Worm (Caenorhabditis elegans) whole organism, late embryonic: ENCODE measurements around the gene sel-1.

ENCODE experiments used
- K09A11.1 ChIP-seq: sonication (generic microtip); optimal IDR thresholded peaks from 2 replicates; lab custom pipeline; 2017; ENCODE audit warnings: antibody characterized with exemption, mild to moderate bottlenecking, missing genetic modification characterization, missing compliant biosample characterization; ENCODE audit not compliant: insufficient read depth
- ama-1 ChIP-seq: fragments of 150-350 bp; optimal IDR thresholded peaks from 2 replicates; lab custom pipeline; 2014
- elt-2 ChIP-seq: sonication (generic microtip); optimal IDR thresholded peaks from 2 replicates; lab custom pipeline; 2016; ENCODE audit warnings: missing genetic modification reagents, missing genetic modification characterization, missing compliant biosample characterization
- elt-4 ChIP-seq: sonication (generic microtip); optimal IDR thresholded peaks from 2 replicates; lab custom pipeline; 2016; ENCODE audit warnings: missing genetic modification characterization, missing compliant biosample characterization
- ets-4 ChIP-seq: sonication (generic microtip); optimal IDR thresholded peaks from 2 replicates; lab custom pipeline; 2016; ENCODE audit warnings: missing genetic modification characterization, missing compliant biosample characterization
- fkh-10 ChIP-seq: fragments of 150-350 bp; optimal IDR thresholded peaks from 2 replicates; lab custom pipeline; 2014; ENCODE audit warnings: missing biosample characterization, missing genetic modification reagents, missing genetic modification characterization
- fkh-6 ChIP-seq: sonication (generic microtip); optimal IDR thresholded peaks from 2 replicates; lab custom pipeline; 2016; ENCODE audit warnings: missing genetic modification characterization, missing compliant biosample characterization
- hlh-15 ChIP-seq: sonication (generic microtip); optimal IDR thresholded peaks from 2 replicates; lab custom pipeline; 2016; ENCODE audit warnings: missing genetic modification characterization, missing compliant biosample characterization
- hlh-30 ChIP-seq: sonication (generic microtip); optimal IDR thresholded peaks from 2 replicates; lab custom pipeline; 2017; ENCODE audit warnings: antibody characterized with exemption, missing genetic modification characterization, missing compliant biosample characterization; ENCODE audit not compliant: insufficient read depth
- odd-2 ChIP-seq: sonication (generic microtip); optimal IDR thresholded peaks from 2 replicates; lab custom pipeline; 2017; ENCODE audit warnings: antibody characterized with exemption, mild to moderate bottlenecking, missing genetic modification characterization, missing compliant biosample characterization
- pqm-1 ChIP-seq: sonication (generic microtip); optimal IDR thresholded peaks from 2 replicates; lab custom pipeline; 2016; ENCODE audit warnings: missing genetic modification characterization, missing compliant biosample characterization
- rnt-1 ChIP-seq: sonication (generic microtip); optimal IDR thresholded peaks from 2 replicates; lab custom pipeline; 2016; ENCODE audit warnings: missing genetic modification characterization, missing compliant biosample characterization
- zip-5 ChIP-seq: sonication (generic microtip); optimal IDR thresholded peaks from 2 replicates; lab custom pipeline; 2016; ENCODE audit warnings: missing genetic modification characterization, missing compliant biosample characterization

ce11 chrV:12548830-12549229 lies 11.7 kb upstream of the sel-1 start:
- TF ChIP-seq ama-1 (lab: Kevin White, UChicago) (no peak), fkh-6 (tag; lab: Kevin White, UChicago) (no peak), elt-4 (no peak), K09A11.1 (tag; lab: Kevin White, UChicago) (no peak), ets-4 (no peak), hlh-15 (tag; lab: Kevin White, UChicago) (no peak), pqm-1 (no peak), rnt-1 (tag; lab: Kevin White, UChicago) (no peak), odd-2 (tag; lab: Kevin White, UChicago) (no peak), fkh-10 (GFP tag; lab: Kevin White, UChicago) (no peak), hlh-30 (tag; lab: Kevin White, UChicago) (no peak), elt-2 (no peak), zip-5 (tag; lab: Kevin White, UChicago) (no peak)
